Worm (Caenorhabditis elegans) whole organism, L2 larva: ENCODE measurements around the gene cul-3.

Experiments used
- F13H6.1 ChIP-seq: sonication (generic microtip); optimal IDR thresholded peaks from 2 replicates; lab custom pipeline; 2016; ENCODE audit warnings: missing genetic modification characterization, missing compliant biosample characterization
- ZK546.5 ChIP-seq: sonication (generic microtip); optimal IDR thresholded peaks from 2 replicates; lab custom pipeline; 2017; ENCODE audit warnings: missing biosample characterization, missing genetic modification characterization
- aly-2 ChIP-seq: fragments of 150-350 bp; optimal IDR thresholded peaks from 2 replicates; lab custom pipeline; 2014; ENCODE audit warnings: missing biosample characterization, missing genetic modification characterization
- dmd-4 ChIP-seq: sonication (generic microtip); optimal IDR thresholded peaks from 2 replicates; lab custom pipeline; 2017; ENCODE audit warnings: missing biosample characterization, missing genetic modification characterization
- egl-27 ChIP-seq: sonication (generic microtip); optimal IDR thresholded peaks from 3 replicates; lab custom pipeline; 2017; ENCODE audit warnings: missing biosample characterization, missing genetic modification reagents, missing genetic modification characterization
- elt-1 ChIP-seq: fragments of 150-350 bp; optimal IDR thresholded peaks from 2 replicates; lab custom pipeline; 2014; ENCODE audit warnings: missing biosample characterization, missing genetic modification characterization
- lin-39 ChIP-seq: fragments of 150-350 bp; optimal IDR thresholded peaks from 2 replicates; lab custom pipeline; 2014; ENCODE audit warnings: missing biosample characterization, missing genetic modification reagents, missing genetic modification characterization
- mdl-1 ChIP-seq, 2 experiments: fragments of 150-350 bp in 1 of 2; sonication (generic microtip) in 1 of 2; optimal IDR thresholded peaks; 2 replicates each; lab custom pipeline; 2017; ENCODE audit warnings: missing biosample characterization in 2 of 2, missing genetic modification characterization in 2 of 2
- nhr-10 ChIP-seq: sonication (generic microtip); optimal IDR thresholded peaks from 2 replicates; lab custom pipeline; 2017; ENCODE audit warnings: missing biosample characterization, missing genetic modification characterization
- sem-4 ChIP-seq: fragments of 150-350 bp; optimal IDR thresholded peaks from 2 replicates; lab custom pipeline; 2014; ENCODE audit warnings: missing biosample characterization, missing genetic modification reagents, missing genetic modification characterization
- snpc-4 ChIP-seq: fragments of 150-350 bp; optimal IDR thresholded peaks from 2 replicates; lab custom pipeline; 2014; ENCODE audit warnings: missing biosample characterization, missing genetic modification characterization
- unc-39 ChIP-seq: fragments of 150-350 bp; optimal IDR thresholded peaks from 2 replicates; lab custom pipeline; 2014; ENCODE audit warnings: missing biosample characterization, missing genetic modification characterization
- ztf-11 ChIP-seq: sonication (generic microtip); optimal IDR thresholded peaks from 2 replicates; lab custom pipeline; 2017; ENCODE audit warnings: missing biosample characterization, missing genetic modification characterization

ce11 chrV:151310-151709, 25.9 kb upstream of the cul-3 start, which contains the start of gene W03F9.4:
- no peak for TF ChIP-seq ZK546.5 (tag; lab: Kevin White, UChicago)
- TF ChIP-seq unc-39 (tag; lab: Kevin White, UChicago): no peak
- TF ChIP-seq egl-27: no peak
- no peak for TF ChIP-seq nhr-10 (tag; lab: Kevin White, UChicago)
- TF ChIP-seq dmd-4 (tag; lab: Kevin White, UChicago): no peak
- no peak for TF ChIP-seq F13H6.1 (tag; lab: Kevin White, UChicago)
- TF ChIP-seq lin-39 (tag; lab: Kevin White, UChicago): no peak
- TF ChIP-seq sem-4 (tag; lab: Kevin White, UChicago): no peak
- TF ChIP-seq aly-2 (tag; lab: Kevin White, UChicago): no peak
- TF ChIP-seq elt-1 (tag; lab: Kevin White, UChicago): no peak
- TF ChIP-seq ztf-11: no peak
- no peak for TF ChIP-seq snpc-4 (tag; lab: Kevin White, UChicago)
- TF ChIP-seq mdl-1 (tag; optimal IDR thresholded peaks at IDR 0.05; lab: Kevin White, UChicago): no peak
